Fruit fly (Drosophila melanogaster) whole organism, prepupa: ENCODE measurements around the gene ND-B17.2.

Experiments used
- CG10631 ChIP-seq: fragments of 200-800 bp; sonication (Bioruptor generic); optimal IDR thresholded peaks from 2 replicates; lab custom pipeline; 2016; ENCODE audit warnings: missing biosample characterization, missing genetic modification characterization
- CG10669 ChIP-seq: fragments of 200-800 bp; sonication (Bioruptor generic); optimal IDR thresholded peaks from 3 replicates; lab custom pipeline; 2018; ENCODE audit warnings: missing biosample characterization, mild to moderate bottlenecking, missing genetic modification characterization, moderate library complexity
- CG11902 ChIP-seq: fragments of 200-800 bp; sonication (Bioruptor generic); optimal IDR thresholded peaks from 3 replicates; lab custom pipeline; 2016; ENCODE audit warnings: missing biosample characterization, missing genetic modification characterization
- CG1621 ChIP-seq: fragments of 200-800 bp; sonication (Bioruptor generic); optimal IDR thresholded peaks from 3 replicates; lab custom pipeline; 2018; ENCODE audit warnings: missing biosample characterization, mild to moderate bottlenecking, missing genetic modification characterization
- CG16779 ChIP-seq: fragments of 200-800 bp; sonication (Bioruptor generic); optimal IDR thresholded peaks from 3 replicates; lab custom pipeline; 2017; ENCODE audit warnings: missing biosample characterization, mild to moderate bottlenecking, missing genetic modification characterization
- CG3032 ChIP-seq: fragments of 200-800 bp; optimal IDR thresholded peaks from 2 replicates; lab custom pipeline; 2019; ENCODE audit warnings: missing biosample characterization, mild to moderate bottlenecking, missing genetic modification characterization, moderate library complexity
- CG31627 ChIP-seq: fragments of 200-800 bp; sonication (Bioruptor generic); optimal IDR thresholded peaks from 3 replicates; lab custom pipeline; 2016; ENCODE audit warnings: missing biosample characterization, missing genetic modification characterization
- CG32006 ChIP-seq: fragments of 200-800 bp; sonication (Bioruptor generic); optimal IDR thresholded peaks from 3 replicates; lab custom pipeline; 2017; ENCODE audit warnings: missing biosample characterization, mild to moderate bottlenecking, missing genetic modification characterization
- CG34406 ChIP-seq: fragments of 200-800 bp; sonication (Bioruptor generic); optimal IDR thresholded peaks from 3 replicates; lab custom pipeline; 2016; ENCODE audit warnings: missing biosample characterization, missing genetic modification characterization
- CG3919 ChIP-seq: fragments of 200-800 bp; sonication (Bioruptor generic); optimal IDR thresholded peaks from 3 replicates; lab custom pipeline; 2016; ENCODE audit warnings: missing biosample characterization, missing genetic modification characterization
- CG6163 ChIP-seq: fragments of 200-800 bp; sonication (Bioruptor generic); IDR thresholded peaks from 3 replicates; pipeline ENCODE4 v1.3.6; 2022; ENCODE audit warnings: missing biosample characterization, missing genetic modification characterization
- CG6792 ChIP-seq: fragments of 200-800 bp; sonication (Bioruptor generic); optimal IDR thresholded peaks from 3 replicates; lab custom pipeline; 2016; ENCODE audit warnings: missing biosample characterization, missing genetic modification characterization
- CG6808 ChIP-seq: fragments of 200-800 bp; sonication (Bioruptor generic); optimal IDR thresholded peaks from 3 replicates; lab custom pipeline; 2017; ENCODE audit warnings: missing biosample characterization, missing genetic modification characterization, mild to moderate bottlenecking, moderate library complexity, missing genetic modification reagents
- CG6854 ChIP-seq: fragments of 200-800 bp; sonication (Bioruptor generic); optimal IDR thresholded peaks from 2 replicates; lab custom pipeline; 2017; ENCODE audit warnings: missing biosample characterization, mild to moderate bottlenecking, missing genetic modification characterization
- CG7368 ChIP-seq: fragments of 200-800 bp; sonication (Bioruptor generic); optimal IDR thresholded peaks from 3 replicates; lab custom pipeline; 2016; ENCODE audit warnings: missing biosample characterization, missing genetic modification characterization
- CG8119 ChIP-seq: fragments of 200-800 bp; sonication (Bioruptor generic); IDR thresholded peaks from 3 replicates; pipeline ENCODE4 v1.3.6; 2022; ENCODE audit warnings: missing biosample characterization, missing genetic modification characterization
- CG9139 ChIP-seq: fragments of 200-800 bp; sonication (Bioruptor generic); optimal IDR thresholded peaks from 3 replicates; lab custom pipeline; 2017; ENCODE audit warnings: missing biosample characterization, mild to moderate bottlenecking, missing genetic modification characterization
- Eip75B ChIP-seq: fragments of 200-800 bp; sonication (Bioruptor generic); optimal IDR thresholded peaks from 3 replicates; lab custom pipeline; 2016; ENCODE audit warnings: missing biosample characterization, missing genetic modification characterization
- Eip78C ChIP-seq: fragments of 200-800 bp; sonication (Bioruptor generic); peaks from one replicate; lab custom pipeline; 2016; ENCODE audit warnings: missing biosample characterization, missing genetic modification characterization
- Eip93F ChIP-seq: fragments of 200-800 bp; sonication (Bioruptor generic); optimal IDR thresholded peaks from 2 replicates; lab custom pipeline; 2016; ENCODE audit warnings: missing biosample characterization, mild to moderate bottlenecking, missing genetic modification characterization
- Ets21C ChIP-seq: fragments of 200-800 bp; sonication (Bioruptor generic); optimal IDR thresholded peaks from 3 replicates; lab custom pipeline; 2016; ENCODE audit warnings: missing biosample characterization, missing genetic modification characterization
- Ets96B ChIP-seq: fragments of 200-800 bp; optimal IDR thresholded peaks from 2 replicates; lab custom pipeline; 2019; ENCODE audit warnings: missing biosample characterization, mild to moderate bottlenecking, missing genetic modification characterization, moderate library complexity
- Gug ChIP-seq: fragments of 200-800 bp; sonication (Bioruptor generic); IDR thresholded peaks from 2 replicates; pipeline ENCODE4 v1.3.6; 2022; ENCODE audit warnings: missing biosample characterization, missing genetic modification characterization
- Hr38 ChIP-seq: sonication (Bioruptor generic); optimal IDR thresholded peaks from 2 replicates; lab custom pipeline; 2016; ENCODE audit warnings: missing biosample characterization, missing genetic modification characterization
- Hr39 ChIP-seq: fragments of 200-800 bp; sonication (Bioruptor generic); optimal IDR thresholded peaks from 2 replicates; lab custom pipeline; 2016; ENCODE audit warnings: missing biosample characterization, missing genetic modification characterization
- Hr4 ChIP-seq: fragments of 200-800 bp; sonication (Bioruptor generic); optimal IDR thresholded peaks from 3 replicates; lab custom pipeline; 2016; ENCODE audit warnings: missing biosample characterization, missing genetic modification characterization
- Lpt ChIP-seq: fragments of 200-800 bp; sonication (Bioruptor generic); optimal IDR thresholded peaks from 3 replicates; lab custom pipeline; 2016; ENCODE audit warnings: missing biosample characterization, missing genetic modification characterization
- OdsH ChIP-seq: fragments of 200-800 bp; sonication (Bioruptor generic); optimal IDR thresholded peaks from 3 replicates; lab custom pipeline; 2016; ENCODE audit warnings: missing biosample characterization, missing genetic modification characterization
- Sox102F ChIP-seq: fragments of 200-800 bp; sonication (Bioruptor generic); optimal IDR thresholded peaks from 2 replicates; lab custom pipeline; 2016; ENCODE audit warnings: missing biosample characterization, mild to moderate bottlenecking, missing genetic modification characterization
- Sox14 ChIP-seq: fragments of 200-800 bp; sonication (Bioruptor generic); optimal IDR thresholded peaks from 3 replicates; lab custom pipeline; 2016; ENCODE audit warnings: missing biosample characterization, missing genetic modification characterization
- acj6 ChIP-seq: fragments of 200-800 bp; sonication (Bioruptor generic); optimal IDR thresholded peaks from 3 replicates; lab custom pipeline; 2016; ENCODE audit warnings: missing biosample characterization, missing genetic modification characterization
- cyc ChIP-seq: fragments of 200-800 bp; sonication (Bioruptor generic); optimal IDR thresholded peaks from 3 replicates; lab custom pipeline; 2016; ENCODE audit warnings: missing biosample characterization, missing genetic modification characterization
- dac ChIP-seq: fragments of 200-800 bp; sonication (Bioruptor generic); optimal IDR thresholded peaks from 2 replicates; lab custom pipeline; 2017; ENCODE audit warnings: missing biosample characterization, mild to moderate bottlenecking, missing genetic modification characterization
- dsx ChIP-seq: fragments of 200-800 bp; optimal IDR thresholded peaks from 3 replicates; lab custom pipeline; 2019; ENCODE audit warnings: missing biosample characterization, mild to moderate bottlenecking, missing genetic modification characterization, moderate library complexity; ENCODE audit not compliant: poor library complexity, severe bottlenecking
- eg ChIP-seq: fragments of 200-800 bp; sonication (Bioruptor generic); IDR thresholded peaks from 3 replicates; pipeline ENCODE4 v1.3.6; 2022; ENCODE audit warnings: missing biosample characterization, missing genetic modification characterization
- esn ChIP-seq: fragments of 200-800 bp; sonication (Bioruptor generic); optimal IDR thresholded peaks from 2 replicates; lab custom pipeline; 2016; ENCODE audit warnings: missing biosample characterization, mild to moderate bottlenecking, missing genetic modification characterization, moderate library complexity
- fd59A ChIP-seq: fragments of 200-800 bp; sonication (Bioruptor generic); optimal IDR thresholded peaks from 2 replicates; lab custom pipeline; 2017; ENCODE audit warnings: missing biosample characterization, mild to moderate bottlenecking, missing genetic modification characterization, missing genetic modification reagents
- fd85E ChIP-seq: fragments of 200-800 bp; sonication (Bioruptor generic); optimal IDR thresholded peaks from 3 replicates; lab custom pipeline; 2016; ENCODE audit warnings: missing biosample characterization, missing genetic modification characterization
- fkh ChIP-seq: fragments of 200-800 bp; sonication (Bioruptor generic); optimal IDR thresholded peaks from 3 replicates; lab custom pipeline; 2017; ENCODE audit warnings: missing biosample characterization, mild to moderate bottlenecking, missing genetic modification characterization, moderate library complexity
- lz ChIP-seq: fragments of 200-800 bp; sonication (Bioruptor generic); optimal IDR thresholded peaks from 3 replicates; lab custom pipeline; 2016; ENCODE audit warnings: missing biosample characterization, missing genetic modification characterization
- salr ChIP-seq, 2 experiments: fragments of 200-800 bp; sonication (Bioruptor generic); optimal IDR thresholded peaks; 3 replicates each; lab custom pipeline; 2016 to 2018; ENCODE audit warnings: missing biosample characterization in 2 of 2, missing genetic modification characterization in 2 of 2, mild to moderate bottlenecking in 1 of 2
- svp ChIP-seq: fragments of 200-800 bp; sonication (Bioruptor generic); peaks from one replicate; lab custom pipeline; 2016; ENCODE audit warnings: missing biosample characterization, missing genetic modification characterization
- topi ChIP-seq: fragments of 200-800 bp; sonication (Bioruptor generic); optimal IDR thresholded peaks from 3 replicates; lab custom pipeline; 2016; ENCODE audit warnings: missing biosample characterization, missing genetic modification characterization
- vri ChIP-seq: fragments of 200-800 bp; sonication (Bioruptor generic); optimal IDR thresholded peaks from 3 replicates; lab custom pipeline; 2016; ENCODE audit warnings: missing biosample characterization, mild to moderate bottlenecking, missing genetic modification characterization

Gene ND-B17.2

DNA sequence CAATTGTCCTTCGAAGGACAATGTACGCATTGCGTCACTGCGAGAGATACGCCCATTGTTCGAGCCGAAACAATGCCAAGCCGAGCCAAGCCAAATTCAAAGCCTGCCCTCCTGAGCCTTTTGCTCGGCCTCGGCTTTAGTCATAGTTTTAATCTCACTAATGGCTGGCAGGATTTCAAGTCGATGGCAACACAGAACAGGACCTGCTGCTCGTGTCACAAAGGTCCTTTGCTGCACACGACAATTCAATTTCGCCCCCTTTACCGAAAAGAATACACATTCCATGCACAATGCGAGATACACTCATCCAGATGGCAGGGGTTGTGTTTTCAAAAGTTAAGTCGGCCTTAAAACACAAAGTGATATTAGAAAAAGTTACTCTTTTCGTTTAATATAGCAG lies 11.6 kb upstream of the ND-B17.2 start, which contains the start of gene CG15394:
CG15394 (plus strand) TSS at position 301 of the 400 bp plus-strand sequence.
- TF ChIP-seq Sox102F (no peak), Hr39 (GFP tag; lab: Kevin White, UChicago) (no peak), dsx (GFP tag; lab: Kevin White, UChicago) (no peak), CG16779 (no peak), eg (no peak), fd85E (no peak), Eip78C (GFP tag; lab: Kevin White, UChicago) (no peak), CG1621 (tag; lab: Kevin White, UChicago) (no peak)

- peak; percentile 26 for TF ChIP-seq Eip75B (GFP tag; lab: Kevin White, UChicago)
- TF ChIP-seq CG3032 (tag; lab: Kevin White, UChicago) = peak; percentile 26
- TF ChIP-seq CG11902 (GFP tag; lab: Kevin White, UChicago) = no peak
- TF ChIP-seq CG6163 (GFP tag; lab: Robert Waterston, UW) = peak; percentile 36; the same call in 2 of the 3 replicates
- no peak for TF ChIP-seq CG10669 (GFP tag; lab: Kevin White, UChicago)
- peak; percentile 8 for TF ChIP-seq vri (GFP tag; lab: Kevin White, UChicago)
- peak; percentile 35 for TF ChIP-seq lz (GFP tag; lab: Kevin White, UChicago)
- no peak for TF ChIP-seq Hr4 (GFP tag; lab: Kevin White, UChicago)
- TF ChIP-seq cyc = peak; percentile 32
- TF ChIP-seq topi = no peak
- peak; percentile 26 for TF ChIP-seq Hr39 (GFP tag; lab: Kevin White, UChicago)
- no peak for TF ChIP-seq Lpt (GFP tag; lab: Kevin White, UChicago)
- peak; percentile 52 for TF ChIP-seq CG31627 (GFP tag; lab: Kevin White, UChicago)
- TF ChIP-seq CG3919 (GFP tag; lab: Kevin White, UChicago) = peak; percentile 31
- TF ChIP-seq OdsH = peak; percentile 6
- peak; percentile 3 for TF ChIP-seq CG10631 (GFP tag; lab: Kevin White, UChicago)
- TF ChIP-seq fd59A (GFP tag; lab: Kevin White, UChicago) = no peak
- TF ChIP-seq CG9139 (GFP tag; lab: Kevin White, UChicago) = no peak
These were observed 5.3 kb upstream of the ND-B17.2 start, which contains the start of gene Drp1 for dm6 chr2L:2585285-2585684. Gene Drp1 (minus strand): TSS chr2L:2585430.

DNA sequence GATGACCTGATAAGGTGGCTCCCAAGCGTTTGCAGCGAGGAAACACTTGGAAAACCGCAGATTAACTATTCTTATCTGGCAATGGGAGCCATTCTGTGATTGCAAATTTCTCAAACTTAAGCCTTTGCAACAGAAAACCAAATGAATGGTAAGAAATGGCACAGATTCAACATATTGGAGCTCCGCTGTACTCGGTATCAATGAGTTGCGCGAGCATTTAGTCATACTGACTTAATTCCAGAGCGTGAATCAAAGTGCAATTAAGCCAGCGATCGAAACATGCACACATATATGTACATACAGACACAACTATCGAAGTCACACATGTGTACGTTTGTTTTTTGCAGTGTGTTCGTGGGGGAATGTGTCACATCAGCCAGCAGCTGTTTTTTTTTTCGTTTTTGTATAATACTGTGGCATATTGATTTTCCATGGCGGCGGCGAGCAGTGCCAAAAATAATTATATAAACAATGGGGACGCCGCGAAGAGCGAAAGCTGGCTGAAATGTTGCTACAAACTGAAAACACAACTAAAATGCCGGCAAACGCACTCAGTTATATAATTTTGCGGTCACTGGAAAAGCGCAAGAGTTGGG lies 4.6 kb upstream of the ND-B17.2 start:
- TF ChIP-seq CG32006 (GFP tag; lab: Kevin White, UChicago) (no peak), Sox14 (GFP tag; lab: Kevin White, UChicago) (peak; percentile 20), topi (peak; percentile 30), dac (GFP tag; lab: Kevin White, UChicago) (no peak), vri (GFP tag; lab: Kevin White, UChicago) (no peak), CG7368 (GFP tag; lab: Kevin White, UChicago) (no peak), CG8119 (GFP tag; lab: Robert Waterston, UW) (no peak; the same call in 2 of the 3 replicates), CG1621 (tag; lab: Kevin White, UChicago) (peak; percentile 8), fkh (GFP tag; lab: Kevin White, UChicago) (no peak), Gug (no peak), CG31627 (GFP tag; lab: Kevin White, UChicago) (no peak), Eip93F (no peak), CG16779 (no peak), lz (GFP tag; lab: Kevin White, UChicago) (peak; percentile 26), Hr38 (GFP tag; lab: Kevin White, UChicago) (no peak), CG10669 (GFP tag; lab: Kevin White, UChicago) (no peak), Hr4 (GFP tag; lab: Kevin White, UChicago) (no peak), CG34406 (GFP tag; lab: Kevin White, UChicago) (peak; percentile 7), fd85E (no peak), CG6792 (GFP tag; lab: Kevin White, UChicago) (peak; percentile 8), CG10631 (GFP tag; lab: Kevin White, UChicago) (no peak), acj6 (peak; percentile 17), CG6854 (GFP tag; lab: Kevin White, UChicago) (peak; percentile 24), Ets96B (peak; percentile 19), salr (GFP tag; optimal IDR thresholded peaks at IDR 0.05; lab: Kevin White, UChicago) (no peak), eg (peak; percentile 47; the same call in 2 of the 3 replicates), svp (GFP tag; lab: Kevin White, UChicago) (peak; percentile 88), CG6163 (GFP tag; lab: Robert Waterston, UW) (peak; percentile 45; the same call in 2 of the 3 replicates), esn (no peak), CG9139 (GFP tag; lab: Kevin White, UChicago) (no peak), cyc (peak; percentile 24), fd59A (GFP tag; lab: Kevin White, UChicago) (no peak), dsx (GFP tag; lab: Kevin White, UChicago) (no peak), CG6808 (GFP tag; lab: Kevin White, UChicago) (peak; percentile 59), CG3919 (GFP tag; lab: Kevin White, UChicago) (no peak), Ets21C (GFP tag; lab: Kevin White, UChicago) (no peak)
